1 fruit fly cellular context compared by ENCODE assay signal in the genomic region with DNA sequence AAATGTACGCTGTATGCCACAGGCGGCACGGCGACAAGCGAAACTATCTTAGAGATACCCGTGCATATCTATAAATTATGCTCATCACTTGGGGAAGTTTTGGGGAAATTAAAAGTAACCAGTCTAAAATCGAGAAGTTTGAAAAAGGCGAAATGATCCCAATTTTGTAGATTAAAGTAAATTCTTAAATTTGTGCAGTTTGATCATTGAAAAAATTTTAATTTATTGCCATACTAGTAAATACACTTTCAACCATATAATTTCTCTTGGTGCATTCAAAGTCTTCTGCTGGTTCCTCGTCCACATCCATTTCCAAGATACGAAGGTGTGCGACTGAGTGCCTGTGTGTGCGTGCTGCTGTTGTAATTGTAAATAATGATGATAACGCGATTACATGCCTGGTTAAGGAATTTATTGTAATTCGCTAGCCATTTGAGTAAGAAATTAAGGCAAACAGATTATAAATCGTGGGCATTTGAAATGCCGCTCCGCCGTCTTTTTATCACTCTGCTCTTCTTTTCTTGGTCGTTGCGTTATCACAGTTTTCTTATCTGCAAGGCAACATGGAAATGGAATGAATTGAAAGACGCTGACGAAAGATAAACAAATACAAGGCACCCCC.
TF ChIP-seq lines count a peak whose summit lies in the region.

No protein-coding gene starts in this region.

TF ChIP-seq in whole organism, embryonic, 481 proteins besides CTCF, POLR2A, EP300 and RAD21 (continued from another document):
- TF ChIP-seq CG4707 (GFP tag; optimal IDR thresholded peaks at IDR 0.05; lab: Kevin White, UChicago) (peak; percentile 45), CG8765 (GFP tag; IDR thresholded peaks at IDR 0.05; lab: Robert Waterston, UW) (no peak; the same call in 1 of the 2 replicates), cg (GFP tag; optimal IDR thresholded peaks at IDR 0.05; lab: Kevin White, UChicago) (peak; percentile 46), Xbp1 (GFP tag; optimal IDR thresholded peaks at IDR 0.05; lab: Kevin White, UChicago) (peak; percentile 92), Mes4 (GFP tag; optimal IDR thresholded peaks at IDR 0.05; lab: Kevin White, UChicago) (peak; percentile 81), CG10321 (GFP tag; IDR thresholded peaks at IDR 0.05; lab: Robert Waterston, UW) (peak; percentile 34; the same call in 1 of the 2 replicates), bigmax (GFP tag; optimal IDR thresholded peaks at IDR 0.05; lab: Kevin White, UChicago) (no peak), CG10654 (GFP tag; optimal IDR thresholded peaks at IDR 0.05; lab: Kevin White, UChicago) (peak; percentile 85), inv (GFP tag; IDR thresholded peaks at IDR 0.05; lab: Robert Waterston, UW; ENCODE audit: partially characterized antibody) (no peak), CG6175 (GFP tag; IDR thresholded peaks at IDR 0.05; lab: Robert Waterston, UW) (0 out of 3 replicates have a peak, but pooled peaks have one; percentile 9), Atf3 (GFP tag; optimal IDR thresholded peaks at IDR 0.05; lab: Kevin White, UChicago) (peak; percentile 68), bcd (GFP tag; optimal IDR thresholded peaks at IDR 0.05; lab: Kevin White, UChicago) (peak; percentile 81), CG11085 (GFP tag; IDR thresholded peaks at IDR 0.05; lab: Robert Waterston, UW) (no peak; the same call in 1 of the 2 replicates), croc (GFP tag; conservative IDR thresholded peaks at IDR 0.05; lab: Robert Waterston, UW) (peak; percentile 84), ssp (GFP tag; IDR thresholded peaks at IDR 0.05; lab: Robert Waterston, UW) (peak; percentile 77), CG3847 (GFP tag; IDR thresholded peaks at IDR 0.05; lab: Robert Waterston, UW) (peak; percentile 66), CG9215 (GFP tag; IDR thresholded peaks at IDR 0.05; lab: Robert Waterston, UW) (peak; percentile 68), Sox102F (GFP tag; optimal IDR thresholded peaks at IDR 0.05; lab: Kevin White, UChicago) (peak; percentile 93), CG11560 (tag; IDR thresholded peaks at IDR 0.05; lab: Robert Waterston, UW) (peak; percentile 72; the same call in 2 of the 3 replicates), ash1 (GFP tag; optimal IDR thresholded peaks at IDR 0.05; lab: Kevin White, UChicago) (no peak), CG8281 (tag; optimal IDR thresholded peaks at IDR 0.05; lab: Kevin White, UChicago) (peak; percentile 68), CG3838 (GFP tag; optimal IDR thresholded peaks at IDR 0.05; lab: Kevin White, UChicago) (peak; percentile 78), CG8359 (GFP tag; optimal IDR thresholded peaks at IDR 0.05; lab: Kevin White, UChicago; ENCODE audit: borderline replicate concordance) (peak; percentile 72), chinmo (GFP tag; IDR thresholded peaks at IDR 0.05; lab: Robert Waterston, UW; ENCODE audit: partially characterized antibody) (0 out of 4 replicates have a peak, but pooled peaks have one; percentile 10), trem (tag; optimal IDR thresholded peaks at IDR 0.05; lab: Kevin White, UChicago) (peak; percentile 87), YL-1 (GFP tag; optimal IDR thresholded peaks at IDR 0.05; lab: Kevin White, UChicago) (no peak), hth (optimal IDR thresholded peaks at IDR 0.05; lab: Kevin White, UChicago) (no peak), NC2α (GFP tag; optimal IDR thresholded peaks at IDR 0.05; lab: Kevin White, UChicago) (peak; percentile 78), br (optimal IDR thresholded peaks at IDR 0.05; lab: Kevin White, UChicago) (no peak), scrt (GFP tag; optimal IDR thresholded peaks at IDR 0.05; lab: Kevin White, UChicago) (peak; percentile 57), fd3F (GFP tag; optimal IDR thresholded peaks at IDR 0.05; lab: Kevin White, UChicago) (peak; percentile 68), peb (GFP tag; IDR thresholded peaks at IDR 0.05; lab: Robert Waterston, UW) (peak; percentile 79), Oaz (GFP tag; IDR thresholded peaks at IDR 0.05; lab: Robert Waterston, UW) (peak; percentile 78), fd102C (GFP tag; optimal IDR thresholded peaks at IDR 0.05; lab: Kevin White, UChicago) (no peak), CG30403 (GFP tag; optimal IDR thresholded peaks at IDR 0.05; lab: Kevin White, UChicago) (peak; percentile 93), chif (GFP tag; optimal IDR thresholded peaks at IDR 0.05; lab: Kevin White, UChicago) (peak; percentile 89 to 91), lilli (GFP tag; optimal IDR thresholded peaks at IDR 0.05; lab: Kevin White, UChicago) (peak; percentile 74), Vsx1 (GFP tag; optimal IDR thresholded peaks at IDR 0.05; lab: Kevin White, UChicago) (peak; percentile 74), Awh (GFP tag; IDR thresholded peaks at IDR 0.05; lab: Robert Waterston, UW) (peak; percentile 89), Deaf1 (tag; optimal IDR thresholded peaks at IDR 0.05; lab: Kevin White, UChicago) (peak; percentile 63)
